Worm (Caenorhabditis elegans) whole organism, mixed stage, embryonic: ENCODE data around the gene skr-17.
A peak's percentile ranks its signal among the peaks of the same experiment; 100 is the strongest.

Experiments used
- M03D4.4 ChIP-seq: sonication (generic microtip); optimal IDR thresholded peaks from 2 replicates; lab custom pipeline; 2017; ENCODE audit warnings: mild to moderate bottlenecking, missing genetic modification characterization, missing compliant biosample characterization
- bed-3 ChIP-seq: fragments of 200-800 bp; sonication (Bioruptor generic); optimal IDR thresholded peaks from 3 replicates; lab custom pipeline; 2018; ENCODE audit warnings: mild to moderate bottlenecking, missing genetic modification characterization, moderate library complexity, missing compliant biosample characterization
- blmp-1 ChIP-seq: fragments of 150-350 bp; optimal IDR thresholded peaks from 2 replicates; lab custom pipeline; 2014; ENCODE audit warnings: missing biosample characterization, missing genetic modification characterization
- ceh-39 ChIP-seq: fragments of 150-350 bp; optimal IDR thresholded peaks from 2 replicates; lab custom pipeline; 2014; ENCODE audit warnings: missing biosample characterization, missing genetic modification characterization
- ceh-43 ChIP-seq: fragments of 200-800 bp; sonication (Bioruptor generic); optimal IDR thresholded peaks from 2 replicates; lab custom pipeline; 2018; ENCODE audit warnings: mild to moderate bottlenecking, missing genetic modification characterization, moderate library complexity, missing compliant biosample characterization
- ceh-83 ChIP-seq: fragments of 200-800 bp; sonication (Bioruptor generic); optimal IDR thresholded peaks from 2 replicates; lab custom pipeline; 2018; ENCODE audit warnings: mild to moderate bottlenecking, missing genetic modification characterization, missing compliant biosample characterization
- cnd-1 ChIP-seq: fragments of 200-800 bp; sonication (Bioruptor generic); optimal IDR thresholded peaks from 2 replicates; lab custom pipeline; 2018; ENCODE audit warnings: mild to moderate bottlenecking, missing genetic modification characterization, missing compliant biosample characterization
- drap-1 ChIP-seq: fragments of 200-800 bp; sonication (Bioruptor generic); optimal IDR thresholded peaks from 3 replicates; lab custom pipeline; 2018; ENCODE audit warnings: mild to moderate bottlenecking, missing genetic modification characterization, missing compliant biosample characterization
- elt-1 ChIP-seq: sonication (generic microtip); optimal IDR thresholded peaks from 2 replicates; lab custom pipeline; 2017; ENCODE audit warnings: missing genetic modification characterization, mild to moderate bottlenecking, missing compliant biosample characterization, antibody characterized with exemption, moderate library complexity, borderline replicate concordance; ENCODE audit not compliant: insufficient read depth
- flh-1 ChIP-seq: fragments of 200-800 bp; sonication (Bioruptor generic); optimal IDR thresholded peaks from 2 replicates; lab custom pipeline; 2018; ENCODE audit warnings: mild to moderate bottlenecking, missing genetic modification characterization, moderate library complexity, missing compliant biosample characterization
- hlh-1 ChIP-seq: fragments of 150-350 bp; optimal IDR thresholded peaks from 2 replicates; lab custom pipeline; 2014; ENCODE audit warnings: missing biosample characterization, missing genetic modification reagents, missing genetic modification characterization
- lin-13 ChIP-seq: fragments of 150-350 bp; optimal IDR thresholded peaks from 2 replicates; lab custom pipeline; 2014; ENCODE audit warnings: missing biosample characterization, missing genetic modification characterization
- lsy-2 ChIP-seq: fragments of 150-350 bp; optimal IDR thresholded peaks from 2 replicates; lab custom pipeline; 2014; ENCODE audit warnings: missing biosample characterization, missing genetic modification characterization
- mab-5 ChIP-seq: fragments of 150-350 bp; optimal IDR thresholded peaks from 2 replicates; lab custom pipeline; 2014; ENCODE audit warnings: missing biosample characterization, missing genetic modification characterization
- mep-1 ChIP-seq: fragments of 150-350 bp; optimal IDR thresholded peaks from 2 replicates; lab custom pipeline; 2017; ENCODE audit warnings: missing biosample characterization, missing genetic modification reagents, missing genetic modification characterization, inconsistent platforms
- mls-2 ChIP-seq: sonication (generic microtip); optimal IDR thresholded peaks from 2 replicates; lab custom pipeline; 2016; ENCODE audit warnings: mild to moderate bottlenecking, missing genetic modification characterization, moderate library complexity, missing compliant biosample characterization
- nhr-12 ChIP-seq: fragments of 150-350 bp; optimal IDR thresholded peaks from 2 replicates; lab custom pipeline; 2014; ENCODE audit warnings: missing biosample characterization, missing genetic modification characterization
- nhr-2 ChIP-seq: fragments of 150-350 bp; optimal IDR thresholded peaks from 2 replicates; lab custom pipeline; 2014; ENCODE audit warnings: missing biosample characterization, missing genetic modification characterization
- nhr-237 ChIP-seq: fragments of 150-350 bp; optimal IDR thresholded peaks from 2 replicates; lab custom pipeline; 2014; ENCODE audit warnings: missing biosample characterization, missing genetic modification characterization
- nhr-28 ChIP-seq: fragments of 150-350 bp; optimal IDR thresholded peaks from 2 replicates; lab custom pipeline; 2014; ENCODE audit warnings: missing biosample characterization, missing genetic modification characterization
- nhr-76 ChIP-seq: sonication (generic microtip); optimal IDR thresholded peaks from 2 replicates; lab custom pipeline; 2017; ENCODE audit warnings: missing biosample characterization, missing genetic modification characterization
- pha-4 ChIP-seq: fragments of 150-350 bp; optimal IDR thresholded peaks from 2 replicates; lab custom pipeline; 2018; ENCODE audit warnings: missing biosample characterization, missing genetic modification reagents, missing genetic modification characterization
- sem-2 ChIP-seq: fragments of 200-800 bp; sonication (Bioruptor generic); optimal IDR thresholded peaks from 2 replicates; lab custom pipeline; 2018; ENCODE audit warnings: mild to moderate bottlenecking, missing genetic modification characterization, missing compliant biosample characterization
- snpc-4 ChIP-seq: fragments of 150-350 bp; optimal IDR thresholded peaks from 2 replicates; lab custom pipeline; 2014; ENCODE audit warnings: missing biosample characterization, missing genetic modification characterization
- sptf-1 ChIP-seq: sonication (generic microtip); optimal IDR thresholded peaks from 2 replicates; lab custom pipeline; 2017; ENCODE audit warnings: mild to moderate bottlenecking, missing genetic modification characterization, moderate library complexity, missing compliant biosample characterization
- tbx-8 ChIP-seq: fragments of 200-800 bp; sonication (Bioruptor generic); optimal IDR thresholded peaks from 2 replicates; lab custom pipeline; 2018; ENCODE audit warnings: mild to moderate bottlenecking, missing genetic modification characterization, moderate library complexity, missing compliant biosample characterization
- unc-120 ChIP-seq: sonication (generic microtip); optimal IDR thresholded peaks from 2 replicates; lab custom pipeline; 2017; ENCODE audit warnings: missing genetic modification characterization, missing compliant biosample characterization; ENCODE audit not compliant: poor library complexity, severe bottlenecking
- unc-62 ChIP-seq: fragments of 150-350 bp; optimal IDR thresholded peaks from 2 replicates; lab custom pipeline; 2014; ENCODE audit warnings: missing biosample characterization, missing genetic modification reagents, missing genetic modification characterization
- zip-8 ChIP-seq: fragments of 150-350 bp; optimal IDR thresholded peaks from 2 replicates; lab custom pipeline; 2014; ENCODE audit warnings: missing biosample characterization, missing genetic modification characterization
- ztf-11 ChIP-seq: fragments of 150-350 bp; optimal IDR thresholded peaks from 2 replicates; lab custom pipeline; 2014; ENCODE audit warnings: missing biosample characterization, missing genetic modification characterization

skr-17 gene

ce11 chrII:7783467-7783959 is at the start of gene skr-17:
Gene skr-17 (plus strand): TSS chrII:7783517.
- TF ChIP-seq nhr-28 (tag; lab: Kevin White, UChicago) (no peak), flh-1 (GFP tag; lab: Kevin White, UChicago) (no peak), blmp-1 (tag; lab: Kevin White, UChicago) (no peak), hlh-1 (tag; lab: Kevin White, UChicago) (no peak), cnd-1 (tag; lab: Kevin White, UChicago) (no peak), zip-8 (tag; lab: Kevin White, UChicago) (no peak), nhr-237 (no peak), ceh-43 (no peak), drap-1 (no peak), pha-4 (tag; lab: Kevin White, UChicago) (no peak), mls-2 (tag; lab: Kevin White, UChicago) (no peak), elt-1 (tag; lab: Kevin White, UChicago) (no peak), mab-5 (no peak), bed-3 (no peak), lin-13 (tag; lab: Kevin White, UChicago) (no peak), sem-2 (no peak)

ce11 chrII:7736725-7737124 is 46.6 kb upstream of the skr-17 start:
- TF ChIP-seq tbx-8 (GFP tag; lab: Kevin White, UChicago) (no peak), mep-1 (tag; lab: Kevin White, UChicago) (no peak)

- no peak for TF ChIP-seq lsy-2 (tag; lab: Kevin White, UChicago)
Measured at ce11 chrII:7753500-7753899, 29.8 kb upstream of the skr-17 start, which contains the start of gene trx-1. Gene trx-1 (minus strand): TSS chrII:7753600.

- no peak for TF ChIP-seq pha-4 (tag; lab: Kevin White, UChicago)
- TF ChIP-seq unc-120: peak; percentile 50
- peak; percentile 55 for TF ChIP-seq ceh-39 (tag; lab: Kevin White, UChicago)
- no peak for TF ChIP-seq sptf-1 (tag; lab: Kevin White, UChicago)
Measured at ce11 chrII:7755116-7755571, 28.2 kb upstream of the skr-17 start, which contains the start of the genes B0228.6 and B0228.1. Gene B0228.6 (minus strand): TSS chrII:7755166. Gene B0228.1 (plus strand): TSS chrII:7755343.

- peak; percentile 66 for TF ChIP-seq ceh-83 (GFP tag; lab: Kevin White, UChicago)
- TF ChIP-seq mep-1 (tag; lab: Kevin White, UChicago): no peak
- TF ChIP-seq nhr-2: no peak
- TF ChIP-seq nhr-76 (tag; lab: Kevin White, UChicago): no peak
- TF ChIP-seq unc-62 (GFP tag; lab: Kevin White, UChicago): peak; percentile 1
- TF ChIP-seq drap-1: peak; percentile 48
- peak; percentile 8 for TF ChIP-seq bed-3
- peak; percentile 18 for TF ChIP-seq flh-1 (GFP tag; lab: Kevin White, UChicago)
- TF ChIP-seq hlh-1 (tag; lab: Kevin White, UChicago): peak; percentile 36
- peak; percentile 29 for TF ChIP-seq M03D4.4 (tag; lab: Kevin White, UChicago)
- TF ChIP-seq, all 35 proteins: peak for 7
Measured at ce11 chrII:7756810-7757209, 26.5 kb upstream of the skr-17 start.

ce11 chrII:7758397-7759135 is 24.8 kb upstream of the skr-17 start, which contains the start of gene B0228.7:
Gene B0228.7 (minus strand): TSS chrII:7759023.
- no peak for TF ChIP-seq nhr-237
- TF ChIP-seq lsy-2 (tag; lab: Kevin White, UChicago): no peak
- no peak for TF ChIP-seq bed-3
- no peak for TF ChIP-seq lin-13 (tag; lab: Kevin White, UChicago)
- TF ChIP-seq ztf-11: no peak
- TF ChIP-seq flh-1 (GFP tag; lab: Kevin White, UChicago): no peak
- TF ChIP-seq sem-2: no peak
- no peak for TF ChIP-seq unc-62 (GFP tag; lab: Kevin White, UChicago)
- TF ChIP-seq snpc-4 (tag; lab: Kevin White, UChicago): no peak
- no peak for TF ChIP-seq elt-1 (tag; lab: Kevin White, UChicago)
- no peak for TF ChIP-seq nhr-12 (tag; lab: Kevin White, UChicago)
- TF ChIP-seq mep-1 (tag; lab: Kevin White, UChicago): no peak
- TF ChIP-seq ceh-83 (GFP tag; lab: Kevin White, UChicago): no peak
- TF ChIP-seq ceh-43: no peak
- no peak for TF ChIP-seq M03D4.4 (tag; lab: Kevin White, UChicago)
- no peak for TF ChIP-seq hlh-1 (tag; lab: Kevin White, UChicago)
- TF ChIP-seq, all 35 proteins: peak for 0
